Worm (Caenorhabditis elegans) whole organism, mixed stage, embryonic: ENCODE results near the gene T09F3.2.

Experiments used
- ceh-43 ChIP-seq: fragments of 200-800 bp; sonication (Bioruptor generic); optimal IDR thresholded peaks from 2 replicates; lab custom pipeline; 2018; ENCODE audit warnings: mild to moderate bottlenecking, missing genetic modification characterization, moderate library complexity, missing compliant biosample characterization
- ces-1 ChIP-seq: fragments of 150-350 bp; optimal IDR thresholded peaks from 2 replicates; lab custom pipeline; 2014; ENCODE audit warnings: missing biosample characterization, missing genetic modification reagents, missing genetic modification characterization
- elt-1 ChIP-seq: sonication (generic microtip); optimal IDR thresholded peaks from 2 replicates; lab custom pipeline; 2017; ENCODE audit warnings: missing genetic modification characterization, mild to moderate bottlenecking, missing compliant biosample characterization, antibody characterized with exemption, moderate library complexity, borderline replicate concordance; ENCODE audit not compliant: insufficient read depth
- lin-13 ChIP-seq: fragments of 150-350 bp; optimal IDR thresholded peaks from 2 replicates; lab custom pipeline; 2014; ENCODE audit warnings: missing biosample characterization, missing genetic modification characterization
- nhr-237 ChIP-seq: fragments of 150-350 bp; optimal IDR thresholded peaks from 2 replicates; lab custom pipeline; 2014; ENCODE audit warnings: missing biosample characterization, missing genetic modification characterization
- nhr-76 ChIP-seq: sonication (generic microtip); optimal IDR thresholded peaks from 2 replicates; lab custom pipeline; 2017; ENCODE audit warnings: missing biosample characterization, missing genetic modification characterization
- sem-2 ChIP-seq: fragments of 200-800 bp; sonication (Bioruptor generic); optimal IDR thresholded peaks from 2 replicates; lab custom pipeline; 2018; ENCODE audit warnings: mild to moderate bottlenecking, missing genetic modification characterization, missing compliant biosample characterization
- ztf-11 ChIP-seq: fragments of 150-350 bp; optimal IDR thresholded peaks from 2 replicates; lab custom pipeline; 2014; ENCODE audit warnings: missing biosample characterization, missing genetic modification characterization

DNA sequence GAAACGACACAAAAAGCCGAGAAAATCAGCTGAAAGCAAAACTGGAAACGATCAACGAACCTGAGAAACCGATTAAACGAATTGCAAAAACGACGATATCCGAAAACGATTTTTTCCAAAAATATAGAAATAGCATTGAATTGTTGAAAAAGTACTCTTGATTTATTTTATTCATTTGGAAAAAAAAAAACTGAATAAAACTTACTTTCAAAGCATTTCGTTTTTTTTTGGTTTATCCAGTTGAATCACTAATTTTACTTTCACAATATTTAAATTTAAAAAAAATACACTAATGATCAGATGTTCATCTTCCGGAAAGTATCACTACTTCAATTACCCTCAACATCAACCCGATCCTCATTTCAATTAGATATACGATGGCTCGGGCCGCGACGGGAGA is 5.6 kb downstream of the T09F3.2 start, which contains the start of gene T09F3.5:
- TF ChIP-seq ztf-11 (tag; lab: Kevin White, UChicago) (no peak), lin-13 (no peak), ceh-43 (GFP tag; lab: Kevin White, UChicago) (no peak), nhr-76 (tag; lab: Kevin White, UChicago) (no peak), elt-1 (tag; lab: Kevin White, UChicago) (no peak), sem-2 (GFP tag; lab: Kevin White, UChicago) (no peak), nhr-237 (no peak), ces-1 (no peak)
